Fruit fly (Drosophila melanogaster): ENCODE results near the gene CG43850.

DNA sequence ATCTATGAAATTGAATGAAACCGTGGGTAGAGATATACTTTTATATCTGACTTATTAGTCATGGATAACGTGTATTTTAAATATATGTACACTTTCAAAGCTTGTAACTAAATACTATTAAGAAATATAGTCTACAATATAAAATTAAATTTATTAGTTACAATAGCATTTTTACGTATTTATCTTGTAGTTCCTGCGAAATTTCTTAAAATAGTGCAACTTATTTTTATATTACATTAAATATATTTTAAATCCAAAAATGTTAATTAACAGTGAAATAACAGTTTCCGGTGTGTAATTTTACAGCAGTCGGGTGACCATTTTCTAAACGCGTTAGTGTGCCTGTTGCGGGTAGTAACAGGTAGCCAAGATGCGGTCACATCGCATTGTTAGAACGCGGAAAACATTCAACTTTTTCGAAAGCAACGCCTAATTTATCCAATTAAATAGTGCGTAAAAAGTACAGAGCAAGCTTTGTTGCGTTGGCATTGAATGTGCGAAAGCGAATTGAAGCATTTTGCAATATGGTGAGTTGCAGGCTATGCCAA is 16.5 kb upstream of the CG43850 start, which contains the start of the genes CG10859 and CG7110:
- TF ChIP-seq psq (optimal IDR thresholded peaks at IDR 0.05): no peak
- TF ChIP-seq pan (optimal IDR thresholded peaks at IDR 0.05): no peak

Measured in whole organism.